Fruit fly (Drosophila melanogaster) whole organism, prepupa: ENCODE data around the gene CG33160.

Experiments used
- Blimp-1 ChIP-seq: fragments of 200-800 bp; sonication (Bioruptor generic); optimal IDR thresholded peaks from 3 replicates; lab custom pipeline; 2017; ENCODE audit warnings: missing biosample characterization, missing genetic modification characterization, mild to moderate bottlenecking, moderate library complexity, missing genetic modification reagents
- CG10631 ChIP-seq: fragments of 200-800 bp; sonication (Bioruptor generic); optimal IDR thresholded peaks from 2 replicates; lab custom pipeline; 2016; ENCODE audit warnings: missing biosample characterization, missing genetic modification characterization
- CG10669 ChIP-seq: fragments of 200-800 bp; sonication (Bioruptor generic); optimal IDR thresholded peaks from 3 replicates; lab custom pipeline; 2018; ENCODE audit warnings: missing biosample characterization, mild to moderate bottlenecking, missing genetic modification characterization, moderate library complexity
- CG11294 ChIP-seq: fragments of 200-800 bp; sonication (Bioruptor generic); IDR thresholded peaks from 2 replicates; pipeline ENCODE4 v1.3.6; 2022; ENCODE audit warnings: missing biosample characterization, missing genetic modification characterization
- CG11762 ChIP-seq: fragments of 200-800 bp; sonication (Bioruptor generic); optimal IDR thresholded peaks from 3 replicates; lab custom pipeline; 2016; ENCODE audit warnings: missing biosample characterization, missing genetic modification characterization; ENCODE audit not compliant: insufficient read depth
- CG11902 ChIP-seq: fragments of 200-800 bp; sonication (Bioruptor generic); optimal IDR thresholded peaks from 3 replicates; lab custom pipeline; 2016; ENCODE audit warnings: missing biosample characterization, missing genetic modification characterization
- CG15336 ChIP-seq: fragments of 200-800 bp; sonication (Bioruptor generic); IDR thresholded peaks from 2 replicates; pipeline ENCODE4 v1.3.6; 2022; ENCODE audit warnings: missing biosample characterization, missing genetic modification characterization
- CG1621 ChIP-seq: fragments of 200-800 bp; sonication (Bioruptor generic); optimal IDR thresholded peaks from 3 replicates; lab custom pipeline; 2018; ENCODE audit warnings: missing biosample characterization, mild to moderate bottlenecking, missing genetic modification characterization
- CG3032 ChIP-seq: fragments of 200-800 bp; optimal IDR thresholded peaks from 2 replicates; lab custom pipeline; 2019; ENCODE audit warnings: missing biosample characterization, mild to moderate bottlenecking, missing genetic modification characterization, moderate library complexity
- CG31627 ChIP-seq: fragments of 200-800 bp; sonication (Bioruptor generic); optimal IDR thresholded peaks from 3 replicates; lab custom pipeline; 2016; ENCODE audit warnings: missing biosample characterization, missing genetic modification characterization
- CG3919 ChIP-seq: fragments of 200-800 bp; sonication (Bioruptor generic); optimal IDR thresholded peaks from 3 replicates; lab custom pipeline; 2016; ENCODE audit warnings: missing biosample characterization, missing genetic modification characterization
- CG6163 ChIP-seq: fragments of 200-800 bp; sonication (Bioruptor generic); IDR thresholded peaks from 3 replicates; pipeline ENCODE4 v1.3.6; 2022; ENCODE audit warnings: missing biosample characterization, missing genetic modification characterization
- CG6792 ChIP-seq: fragments of 200-800 bp; sonication (Bioruptor generic); optimal IDR thresholded peaks from 3 replicates; lab custom pipeline; 2016; ENCODE audit warnings: missing biosample characterization, missing genetic modification characterization
- CG6808 ChIP-seq: fragments of 200-800 bp; sonication (Bioruptor generic); optimal IDR thresholded peaks from 3 replicates; lab custom pipeline; 2017; ENCODE audit warnings: missing biosample characterization, missing genetic modification characterization, mild to moderate bottlenecking, moderate library complexity, missing genetic modification reagents
- CG6854 ChIP-seq: fragments of 200-800 bp; sonication (Bioruptor generic); optimal IDR thresholded peaks from 2 replicates; lab custom pipeline; 2017; ENCODE audit warnings: missing biosample characterization, mild to moderate bottlenecking, missing genetic modification characterization
- CG7368 ChIP-seq: fragments of 200-800 bp; sonication (Bioruptor generic); optimal IDR thresholded peaks from 3 replicates; lab custom pipeline; 2016; ENCODE audit warnings: missing biosample characterization, missing genetic modification characterization
- CG8119 ChIP-seq: fragments of 200-800 bp; sonication (Bioruptor generic); IDR thresholded peaks from 3 replicates; pipeline ENCODE4 v1.3.6; 2022; ENCODE audit warnings: missing biosample characterization, missing genetic modification characterization
- CG8632 ChIP-seq: fragments of 200-800 bp; sonication (Bioruptor generic); optimal IDR thresholded peaks from 3 replicates; lab custom pipeline; 2016; ENCODE audit warnings: missing biosample characterization, missing genetic modification characterization
- CG9139 ChIP-seq: fragments of 200-800 bp; sonication (Bioruptor generic); optimal IDR thresholded peaks from 3 replicates; lab custom pipeline; 2017; ENCODE audit warnings: missing biosample characterization, mild to moderate bottlenecking, missing genetic modification characterization
- Eip78C ChIP-seq: fragments of 200-800 bp; sonication (Bioruptor generic); peaks from one replicate; lab custom pipeline; 2016; ENCODE audit warnings: missing biosample characterization, missing genetic modification characterization
- Eip93F ChIP-seq: fragments of 200-800 bp; sonication (Bioruptor generic); optimal IDR thresholded peaks from 2 replicates; lab custom pipeline; 2016; ENCODE audit warnings: missing biosample characterization, mild to moderate bottlenecking, missing genetic modification characterization
- Ets21C ChIP-seq: fragments of 200-800 bp; sonication (Bioruptor generic); optimal IDR thresholded peaks from 3 replicates; lab custom pipeline; 2016; ENCODE audit warnings: missing biosample characterization, missing genetic modification characterization
- Gug ChIP-seq: fragments of 200-800 bp; sonication (Bioruptor generic); IDR thresholded peaks from 2 replicates; pipeline ENCODE4 v1.3.6; 2022; ENCODE audit warnings: missing biosample characterization, missing genetic modification characterization
- Hr38 ChIP-seq: sonication (Bioruptor generic); optimal IDR thresholded peaks from 2 replicates; lab custom pipeline; 2016; ENCODE audit warnings: missing biosample characterization, missing genetic modification characterization
- Hr39 ChIP-seq: fragments of 200-800 bp; sonication (Bioruptor generic); optimal IDR thresholded peaks from 2 replicates; lab custom pipeline; 2016; ENCODE audit warnings: missing biosample characterization, missing genetic modification characterization
- Hr4 ChIP-seq: fragments of 200-800 bp; sonication (Bioruptor generic); optimal IDR thresholded peaks from 3 replicates; lab custom pipeline; 2016; ENCODE audit warnings: missing biosample characterization, missing genetic modification characterization
- Lpt ChIP-seq: fragments of 200-800 bp; sonication (Bioruptor generic); optimal IDR thresholded peaks from 3 replicates; lab custom pipeline; 2016; ENCODE audit warnings: missing biosample characterization, missing genetic modification characterization
- Met ChIP-seq: fragments of 200-800 bp; sonication (Bioruptor generic); optimal IDR thresholded peaks from 3 replicates; lab custom pipeline; 2016; ENCODE audit warnings: missing biosample characterization, missing genetic modification characterization
- OdsH ChIP-seq: fragments of 200-800 bp; sonication (Bioruptor generic); optimal IDR thresholded peaks from 3 replicates; lab custom pipeline; 2016; ENCODE audit warnings: missing biosample characterization, missing genetic modification characterization
- Smox ChIP-seq: fragments of 200-800 bp; sonication (Bioruptor generic); optimal IDR thresholded peaks from 3 replicates; lab custom pipeline; 2016; ENCODE audit warnings: missing biosample characterization, missing genetic modification characterization
- Sox102F ChIP-seq: fragments of 200-800 bp; sonication (Bioruptor generic); optimal IDR thresholded peaks from 2 replicates; lab custom pipeline; 2016; ENCODE audit warnings: missing biosample characterization, mild to moderate bottlenecking, missing genetic modification characterization
- Sox15 ChIP-seq: fragments of 200-800 bp; sonication (Bioruptor generic); optimal IDR thresholded peaks from 3 replicates; lab custom pipeline; 2016; ENCODE audit warnings: missing biosample characterization, missing genetic modification characterization
- acj6 ChIP-seq: fragments of 200-800 bp; sonication (Bioruptor generic); optimal IDR thresholded peaks from 3 replicates; lab custom pipeline; 2016; ENCODE audit warnings: missing biosample characterization, missing genetic modification characterization
- dac ChIP-seq: fragments of 200-800 bp; sonication (Bioruptor generic); optimal IDR thresholded peaks from 2 replicates; lab custom pipeline; 2017; ENCODE audit warnings: missing biosample characterization, mild to moderate bottlenecking, missing genetic modification characterization
- dsx ChIP-seq: fragments of 200-800 bp; optimal IDR thresholded peaks from 3 replicates; lab custom pipeline; 2019; ENCODE audit warnings: missing biosample characterization, mild to moderate bottlenecking, missing genetic modification characterization, moderate library complexity; ENCODE audit not compliant: poor library complexity, severe bottlenecking
- eg ChIP-seq: fragments of 200-800 bp; sonication (Bioruptor generic); IDR thresholded peaks from 3 replicates; pipeline ENCODE4 v1.3.6; 2022; ENCODE audit warnings: missing biosample characterization, missing genetic modification characterization
- esn ChIP-seq: fragments of 200-800 bp; sonication (Bioruptor generic); optimal IDR thresholded peaks from 2 replicates; lab custom pipeline; 2016; ENCODE audit warnings: missing biosample characterization, mild to moderate bottlenecking, missing genetic modification characterization, moderate library complexity
- fd59A ChIP-seq: fragments of 200-800 bp; sonication (Bioruptor generic); optimal IDR thresholded peaks from 2 replicates; lab custom pipeline; 2017; ENCODE audit warnings: missing biosample characterization, mild to moderate bottlenecking, missing genetic modification characterization, missing genetic modification reagents
- fd85E ChIP-seq: fragments of 200-800 bp; sonication (Bioruptor generic); optimal IDR thresholded peaks from 3 replicates; lab custom pipeline; 2016; ENCODE audit warnings: missing biosample characterization, missing genetic modification characterization
- lz ChIP-seq: fragments of 200-800 bp; sonication (Bioruptor generic); optimal IDR thresholded peaks from 3 replicates; lab custom pipeline; 2016; ENCODE audit warnings: missing biosample characterization, missing genetic modification characterization
- net ChIP-seq: fragments of 200-800 bp; sonication (Bioruptor generic); optimal IDR thresholded peaks from 3 replicates; lab custom pipeline; 2016; ENCODE audit warnings: missing biosample characterization, missing genetic modification characterization
- pdm3 ChIP-seq: fragments of 200-800 bp; sonication (Bioruptor generic); optimal IDR thresholded peaks from 3 replicates; lab custom pipeline; 2016; ENCODE audit warnings: missing biosample characterization, missing genetic modification characterization
- salr ChIP-seq, 2 experiments: fragments of 200-800 bp; sonication (Bioruptor generic); optimal IDR thresholded peaks; 3 replicates each; lab custom pipeline; 2016 to 2018; ENCODE audit warnings: missing biosample characterization in 2 of 2, missing genetic modification characterization in 2 of 2, mild to moderate bottlenecking in 1 of 2
- ss ChIP-seq, 2 experiments: fragments of 200-800 bp; sonication (Bioruptor generic); optimal IDR thresholded peaks; 2 replicates in 1 of 2; 3 replicates in 1 of 2; lab custom pipeline; 2017 to 2018; ENCODE audit warnings: mild to moderate bottlenecking in 2 of 2, missing biosample characterization in 2 of 2, missing genetic modification characterization in 2 of 2, moderate library complexity in 1 of 2
- vri ChIP-seq: fragments of 200-800 bp; sonication (Bioruptor generic); optimal IDR thresholded peaks from 3 replicates; lab custom pipeline; 2016; ENCODE audit warnings: missing biosample characterization, mild to moderate bottlenecking, missing genetic modification characterization

CG33160 gene

DNA sequence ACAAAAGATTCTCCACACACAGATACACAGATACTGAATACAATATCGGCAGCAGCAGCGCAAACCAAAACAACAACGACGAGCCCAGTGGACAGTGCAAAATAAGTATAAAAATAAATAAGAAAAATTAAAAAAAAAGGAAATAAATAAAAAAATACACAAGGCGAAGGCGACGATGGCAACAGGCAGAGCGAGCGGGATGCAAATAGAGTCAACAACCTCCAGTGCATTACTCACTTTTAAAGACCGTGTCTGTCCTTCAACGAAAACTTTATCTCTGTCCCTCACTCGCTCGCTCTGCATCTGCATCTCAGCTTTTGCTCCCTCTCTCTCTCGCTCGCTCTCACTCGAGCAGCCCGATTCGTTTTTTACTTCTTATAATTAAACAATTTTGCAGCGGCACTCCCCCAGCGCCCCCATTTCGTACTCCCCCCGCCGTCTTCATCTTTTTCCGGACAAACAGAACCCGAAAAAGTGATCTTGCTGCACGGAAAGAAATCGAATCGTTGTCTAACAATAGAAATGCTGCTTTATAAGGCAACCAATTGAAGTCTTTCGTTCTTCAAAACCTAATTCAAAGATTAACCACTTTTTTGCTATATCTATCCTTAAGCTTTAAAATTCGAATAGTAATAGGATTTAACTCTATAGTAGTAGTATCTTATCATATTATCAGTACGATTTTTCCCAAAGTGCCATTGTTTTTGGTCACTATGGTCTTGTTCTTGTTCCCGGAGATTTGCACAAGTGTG is 40.4 kb upstream of the CG33160 start (continued):
- peak; percentile 99 for TF ChIP-seq CG6808 (GFP tag; lab: Kevin White, UChicago)
- peak; percentile 99 for TF ChIP-seq dsx
- peak; percentile 63 for TF ChIP-seq CG11902 (GFP tag; lab: Kevin White, UChicago)
- TF ChIP-seq Hr38 (GFP tag; lab: Kevin White, UChicago), result no peak
- TF ChIP-seq CG1621, result peak; percentile 97
- peak; percentile 94 for TF ChIP-seq Blimp-1 (GFP tag; lab: Kevin White, UChicago)
- peak; percentile 85 to 89 for TF ChIP-seq salr (GFP tag; optimal IDR thresholded peaks at IDR 0.05; lab: Kevin White, UChicago)
- peak; percentile 87 for TF ChIP-seq CG3919 (GFP tag; lab: Kevin White, UChicago)
- peak; percentile 96 for TF ChIP-seq net (GFP tag; lab: Kevin White, UChicago)
- peak; percentile 68 for TF ChIP-seq acj6 (GFP tag; lab: Kevin White, UChicago)
- peak; percentile 86 for TF ChIP-seq Gug (GFP tag; lab: Robert Waterston, UW)
- TF ChIP-seq Smox (GFP tag; lab: Kevin White, UChicago), result peak; percentile 68
- TF ChIP-seq CG8632, result peak; percentile 94
- TF ChIP-seq ss (GFP tag; optimal IDR thresholded peaks at IDR 0.05; lab: Kevin White, UChicago), result peak; percentile 100
- peak; percentile 99 for TF ChIP-seq CG10669
- TF ChIP-seq CG11762 (GFP tag; lab: Kevin White, UChicago), result peak; percentile 95
- peak; percentile 91 for TF ChIP-seq Hr39
- peak; percentile 93 for TF ChIP-seq Lpt (GFP tag; lab: Kevin White, UChicago)
- peak; percentile 92 for TF ChIP-seq CG15336 (GFP tag; lab: Robert Waterston, UW)
- peak; percentile 65 for TF ChIP-seq fd85E (GFP tag; lab: Kevin White, UChicago)
- peak; percentile 95 for TF ChIP-seq CG8119 (GFP tag; lab: Robert Waterston, UW)
- peak; percentile 57 for TF ChIP-seq Sox15 (GFP tag; lab: Kevin White, UChicago)
- TF ChIP-seq CG6854, result peak; percentile 100
- peak; percentile 85 for TF ChIP-seq OdsH
- peak; percentile 86 for TF ChIP-seq lz (GFP tag; lab: Kevin White, UChicago)
- TF ChIP-seq eg (GFP tag; lab: Robert Waterston, UW), result peak; percentile 97
- TF ChIP-seq CG11294, result peak; percentile 66
- TF ChIP-seq Met (GFP tag; lab: Kevin White, UChicago), result peak; percentile 90
- peak; percentile 87 for TF ChIP-seq CG6792 (GFP tag; lab: Kevin White, UChicago)
- peak; percentile 42 for TF ChIP-seq Hr4 (GFP tag; lab: Kevin White, UChicago)
- peak; percentile 91 for TF ChIP-seq CG31627 (GFP tag; lab: Kevin White, UChicago)
- TF ChIP-seq, all 60 proteins: peak for 58

DNA sequence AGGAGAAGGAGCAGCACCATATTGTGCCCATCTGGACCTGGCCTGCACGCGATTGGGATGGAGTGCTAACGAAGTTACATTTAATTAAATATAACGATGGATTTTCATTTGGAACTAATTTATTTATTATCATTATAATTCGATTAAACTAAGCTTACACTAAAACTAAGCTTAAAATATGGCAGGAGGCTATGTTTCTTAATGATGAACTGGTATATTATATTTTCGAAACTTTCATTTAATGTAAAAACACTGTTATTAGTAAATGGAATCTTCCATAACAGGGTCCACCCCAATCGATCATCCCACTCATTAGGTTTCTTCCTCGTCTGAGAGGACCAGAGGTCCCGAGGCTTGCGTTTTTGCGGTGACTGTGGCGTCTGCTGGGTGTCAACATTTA is 39.0 kb upstream of the CG33160 start:
- TF ChIP-seq Gug (GFP tag; lab: Robert Waterston, UW) (peak; percentile 56), CG10669 (peak; percentile 88), CG3032 (tag; lab: Kevin White, UChicago) (peak; percentile 92), Hr39 (peak; percentile 78), Sox102F (GFP tag; lab: Kevin White, UChicago) (peak; percentile 88), CG11294 (no peak), fd59A (peak; percentile 90), salr (GFP tag; optimal IDR thresholded peaks at IDR 0.05; lab: Kevin White, UChicago) (peak; percentile 75 to 80), OdsH (peak; percentile 87), pdm3 (peak; percentile 86), CG6808 (GFP tag; lab: Kevin White, UChicago) (peak; percentile 91), CG3919 (GFP tag; lab: Kevin White, UChicago) (peak; percentile 78), Blimp-1 (GFP tag; lab: Kevin White, UChicago) (peak; percentile 47), dsx (peak; percentile 91), CG8632 (peak; percentile 92), CG9139 (GFP tag; lab: Kevin White, UChicago) (peak; percentile 74), Hr4 (GFP tag; lab: Kevin White, UChicago) (peak; percentile 36), Hr38 (GFP tag; lab: Kevin White, UChicago) (no peak), Ets21C (GFP tag; lab: Kevin White, UChicago) (peak; percentile 67), CG7368 (GFP tag; lab: Kevin White, UChicago) (peak; percentile 49), CG6163 (peak; percentile 89), Eip78C (peak; percentile 96), CG11902 (GFP tag; lab: Kevin White, UChicago) (peak; percentile 47), Lpt (GFP tag; lab: Kevin White, UChicago) (peak; percentile 43), Eip93F (peak; percentile 85), CG10631 (GFP tag; lab: Kevin White, UChicago) (peak; percentile 88), eg (GFP tag; lab: Robert Waterston, UW) (no peak), CG1621 (peak; percentile 88), vri (GFP tag; lab: Kevin White, UChicago) (peak; percentile 81), esn (GFP tag; lab: Kevin White, UChicago) (peak; percentile 89), ss (GFP tag; optimal IDR thresholded peaks at IDR 0.05; lab: Kevin White, UChicago) (peak; percentile 93 to 96), acj6 (GFP tag; lab: Kevin White, UChicago) (peak; percentile 88), dac (GFP tag; lab: Kevin White, UChicago) (no peak)
